Fruit fly (Drosophila melanogaster) whole organism, embryonic: ENCODE results near the gene Rilpl.

Source experiments
- B-H2 ChIP-seq: fragments of 200-800 bp; sonication (Bioruptor generic); optimal IDR thresholded peaks from 2 replicates; lab custom pipeline; 2018; ENCODE audit warnings: missing biosample characterization, mild to moderate bottlenecking, missing genetic modification characterization
- BEAF-32 ChIP-seq: fragments of 200-800 bp; sonication (Bioruptor generic); optimal IDR thresholded peaks from 3 replicates; lab custom pipeline; 2017; ENCODE audit warnings: missing biosample characterization, missing genetic modification characterization, mild to moderate bottlenecking, moderate library complexity, missing genetic modification reagents
- CG10209 ChIP-seq: fragments of 200-800 bp; sonication (Bioruptor generic); optimal IDR thresholded peaks from 3 replicates; lab custom pipeline; 2017; ENCODE audit warnings: missing biosample characterization, mild to moderate bottlenecking, missing genetic modification characterization, missing genetic modification reagents
- CG10267 ChIP-seq: fragments of 200-800 bp; sonication (Bioruptor generic); optimal IDR thresholded peaks from 2 replicates; lab custom pipeline; 2018; ENCODE audit warnings: missing biosample characterization, mild to moderate bottlenecking, missing genetic modification characterization, moderate library complexity
- CG10321 ChIP-seq: fragments of 200-800 bp; sonication (Bioruptor generic); IDR thresholded peaks from 2 replicates; pipeline ENCODE4 v1.3.6; 2022; ENCODE audit warnings: missing biosample characterization, missing genetic modification characterization
- CG12071 ChIP-seq: fragments of 200-800 bp; sonication (Bioruptor generic); optimal IDR thresholded peaks from 3 replicates; lab custom pipeline; 2018; ENCODE audit warnings: missing biosample characterization, mild to moderate bottlenecking, missing genetic modification characterization
- CG12236 ChIP-seq: fragments of 200-800 bp; sonication (Bioruptor generic); optimal IDR thresholded peaks from 2 replicates; lab custom pipeline; 2016; ENCODE audit warnings: missing biosample characterization, missing genetic modification characterization
- CG12744 ChIP-seq: fragments of 200-800 bp; sonication (Bioruptor generic); optimal IDR thresholded peaks from 2 replicates; lab custom pipeline; 2016; ENCODE audit warnings: missing biosample characterization, missing genetic modification characterization
- CG1529 ChIP-seq: fragments of 200-800 bp; sonication (Bioruptor generic); optimal IDR thresholded peaks from 3 replicates; lab custom pipeline; 2018; ENCODE audit warnings: missing biosample characterization, missing genetic modification characterization
- CG2202 ChIP-seq: fragments of 200-800 bp; sonication (Bioruptor generic); optimal IDR thresholded peaks from 2 replicates; lab custom pipeline; 2018; ENCODE audit warnings: missing biosample characterization, mild to moderate bottlenecking, missing genetic modification characterization
- CG2712 ChIP-seq: fragments of 200-800 bp; optimal IDR thresholded peaks from 3 replicates; lab custom pipeline; 2019; ENCODE audit warnings: missing biosample characterization, mild to moderate bottlenecking, missing genetic modification characterization, moderate library complexity
- CG3726 ChIP-seq: fragments of 200-800 bp; sonication (Bioruptor generic); IDR thresholded peaks from 3 replicates; pipeline ENCODE4, ENCODE4 v1.3.6; 2022; ENCODE audit warnings: missing biosample characterization, missing genetic modification characterization
- CG4360 ChIP-seq: fragments of 200-800 bp; sonication (Bioruptor generic); IDR thresholded peaks from 2 replicates; pipeline ENCODE4 v1.3.6; 2022; ENCODE audit warnings: missing biosample characterization, missing genetic modification characterization
- CG4424 ChIP-seq: fragments of 200-800 bp; sonication (Bioruptor generic); optimal IDR thresholded peaks from 3 replicates; lab custom pipeline; 2016; ENCODE audit warnings: missing biosample characterization, missing genetic modification characterization
- CG4707 ChIP-seq: fragments of 200-800 bp; sonication (Bioruptor generic); optimal IDR thresholded peaks from 2 replicates; lab custom pipeline; 2018; ENCODE audit warnings: missing biosample characterization, mild to moderate bottlenecking, missing genetic modification characterization, moderate library complexity
- CG4730 ChIP-seq: fragments of 200-800 bp; sonication (Bioruptor generic); IDR thresholded peaks from 2 replicates; pipeline ENCODE4 v1.3.6; 2022; ENCODE audit warnings: missing biosample characterization, missing genetic modification characterization
- CG8388 ChIP-seq: fragments of 200-800 bp; sonication (Bioruptor generic); optimal IDR thresholded peaks from 2 replicates; lab custom pipeline; 2019; ENCODE audit warnings: missing biosample characterization, mild to moderate bottlenecking, missing genetic modification characterization, moderate library complexity
- CG9876 ChIP-seq: fragments of 200-800 bp; sonication (Bioruptor generic); optimal IDR thresholded peaks from 2 replicates; lab custom pipeline; 2016; ENCODE audit warnings: missing biosample characterization, missing genetic modification characterization
- D19B ChIP-seq: fragments of 200-800 bp; sonication (Bioruptor generic); optimal IDR thresholded peaks from 2 replicates; lab custom pipeline; 2017; ENCODE audit warnings: missing biosample characterization, mild to moderate bottlenecking, missing genetic modification characterization
- Dek ChIP-seq: fragments of 200-800 bp; sonication (Bioruptor generic); optimal IDR thresholded peaks from 3 replicates; lab custom pipeline; 2019; ENCODE audit warnings: missing biosample characterization, mild to moderate bottlenecking, missing genetic modification characterization, moderate library complexity
- Doc3 ChIP-seq: fragments of 200-800 bp; sonication (Bioruptor generic); IDR thresholded peaks from 3 replicates; pipeline ENCODE4 v1.3.6; 2022; ENCODE audit warnings: missing biosample characterization, missing genetic modification characterization; ENCODE audit not compliant: partially characterized antibody
- HmgD ChIP-seq: fragments of 200-800 bp; sonication (Bioruptor generic); optimal IDR thresholded peaks from 3 replicates; lab custom pipeline; 2016; ENCODE audit warnings: missing biosample characterization, missing genetic modification characterization
- HmgZ ChIP-seq: fragments of 200-800 bp; sonication (Bioruptor generic); optimal IDR thresholded peaks from 2 replicates; lab custom pipeline; 2018; ENCODE audit warnings: missing biosample characterization, mild to moderate bottlenecking, missing genetic modification characterization
- Hmr ChIP-seq: fragments of 200-800 bp; sonication (Bioruptor generic); optimal IDR thresholded peaks from 3 replicates; lab custom pipeline; 2017; ENCODE audit warnings: mild to moderate bottlenecking, missing biosample characterization, missing genetic modification reagents, missing genetic modification characterization
- Lpt ChIP-seq: fragments of >200 bp; optimal IDR thresholded peaks from 2 replicates; lab custom pipeline; 2018; ENCODE audit warnings: missing biosample characterization, missing genetic modification characterization
- PHDP ChIP-seq: fragments of 200-800 bp; sonication (Bioruptor generic); optimal IDR thresholded peaks from 3 replicates; lab custom pipeline; 2018; ENCODE audit warnings: missing biosample characterization, mild to moderate bottlenecking, missing genetic modification characterization, moderate library complexity
- Sry-β ChIP-seq: fragments of 200-800 bp; sonication (Bioruptor generic); optimal IDR thresholded peaks from 2 replicates; lab custom pipeline; 2018; ENCODE audit warnings: missing biosample characterization, mild to moderate bottlenecking, missing genetic modification characterization, moderate library complexity
- TFAM ChIP-seq: fragments of 200-800 bp; sonication (Bioruptor generic); optimal IDR thresholded peaks from 2 replicates; lab custom pipeline; 2017; ENCODE audit warnings: missing biosample characterization, missing genetic modification characterization, inconsistent platforms
- en ChIP-seq: fragments of 200-800 bp; sonication (Bioruptor generic); optimal IDR thresholded peaks from 2 replicates; lab custom pipeline; 2016; ENCODE audit warnings: missing biosample characterization, missing genetic modification characterization
- fd96Cb ChIP-seq: fragments of 200-800 bp; sonication (Bioruptor generic); optimal IDR thresholded peaks from 2 replicates; lab custom pipeline; 2018; ENCODE audit warnings: missing biosample characterization, mild to moderate bottlenecking, missing genetic modification characterization, moderate library complexity
- fu2 ChIP-seq: fragments of 200-800 bp; sonication (Bioruptor generic); optimal IDR thresholded peaks from 2 replicates; lab custom pipeline; 2016; ENCODE audit warnings: missing biosample characterization, missing genetic modification characterization
- gsb-n ChIP-seq: fragments of 200-800 bp; sonication (Bioruptor generic); optimal IDR thresholded peaks from 3 replicates; lab custom pipeline; 2018; ENCODE audit warnings: missing biosample characterization, mild to moderate bottlenecking, missing genetic modification characterization
- kay ChIP-seq: fragments of 200-800 bp; sonication (Bioruptor generic); optimal IDR thresholded peaks from 2 replicates; lab custom pipeline; 2016; ENCODE audit warnings: missing biosample characterization, missing genetic modification characterization
- klu ChIP-seq: fragments of 200-800 bp; sonication (Bioruptor generic); IDR thresholded peaks from 2 replicates; pipeline ENCODE4 v1.3.6; 2022; ENCODE audit warnings: missing biosample characterization, missing genetic modification characterization
- lov ChIP-seq, 2 experiments: fragments of 200-800 bp in 1 of 2; fragments of >200 bp in 1 of 2; sonication (Bioruptor generic) in 1 of 2; IDR thresholded peaks in 1 of 2; optimal IDR thresholded peaks in 1 of 2; 2 replicates in 1 of 2; 3 replicates in 1 of 2; pipeline versions ENCODE4 v1.3.6 to Lab custom; 2017 to 2022; ENCODE audit warnings: missing biosample characterization in 1 of 2, missing genetic modification characterization in 1 of 2
- p53 ChIP-seq: fragments of 200-800 bp; sonication (Bioruptor generic); optimal IDR thresholded peaks from 2 replicates; lab custom pipeline; 2016; ENCODE audit warnings: missing biosample characterization, missing genetic modification characterization
- phol ChIP-seq: fragments of 200-800 bp; sonication (Bioruptor generic); optimal IDR thresholded peaks from 3 replicates; lab custom pipeline; 2018; ENCODE audit warnings: missing biosample characterization, mild to moderate bottlenecking, missing genetic modification characterization, moderate library complexity
- prd ChIP-seq, 3 experiments: fragments of >200 bp in 2 of 3; fragments of 200-800 bp in 1 of 3; sonication (Bioruptor generic) in 1 of 3; optimal IDR thresholded peaks in 2 of 3; IDR thresholded peaks in 1 of 3; 2 replicates in 2 of 3; 3 replicates in 1 of 3; pipeline versions ENCODE4 v1.3.6 to Lab custom; 2017 to 2022; ENCODE audit warnings: missing biosample characterization in 1 of 3, missing genetic modification characterization in 1 of 3
- ranshi ChIP-seq: fragments of 200-800 bp; sonication (Bioruptor generic); IDR thresholded peaks from 2 replicates; pipeline ENCODE4 v1.3.6; 2022; ENCODE audit warnings: missing biosample characterization, missing genetic modification characterization
- repo ChIP-seq: fragments of 200-800 bp; sonication (Bioruptor generic); optimal IDR thresholded peaks from 2 replicates; lab custom pipeline; 2016; ENCODE audit warnings: missing biosample characterization, missing genetic modification characterization
- row ChIP-seq: fragments of 200-800 bp; sonication (Bioruptor generic); IDR thresholded peaks from 3 replicates; pipeline ENCODE4 v1.3.6; 2022; ENCODE audit warnings: missing biosample characterization, missing genetic modification characterization
- sd ChIP-seq: fragments of 200-800 bp; sonication (Bioruptor generic); optimal IDR thresholded peaks from 3 replicates; lab custom pipeline; 2018; ENCODE audit warnings: missing biosample characterization, mild to moderate bottlenecking, missing genetic modification characterization, moderate library complexity
- sens ChIP-seq: fragments of 200-800 bp; sonication (Bioruptor generic); peaks from one replicate; lab custom pipeline; 2016; ENCODE audit warnings: missing biosample characterization, missing genetic modification characterization
- sob ChIP-seq: fragments of 200-800 bp; sonication (Bioruptor generic); IDR thresholded peaks from 2 replicates; pipeline ENCODE4 v1.3.6; 2022; ENCODE audit warnings: missing biosample characterization, missing genetic modification characterization
- stc ChIP-seq: fragments of 200-800 bp; sonication (Bioruptor generic); IDR thresholded peaks from 2 replicates; pipeline ENCODE4 v1.3.6; 2022; ENCODE audit warnings: missing biosample characterization, missing genetic modification characterization
- tgo ChIP-seq: fragments of 200-800 bp; sonication (Bioruptor generic); IDR thresholded peaks from 3 replicates; pipeline ENCODE4 v1.3.6; 2022; ENCODE audit warnings: missing biosample characterization, missing genetic modification characterization
- tx ChIP-seq: fragments of 200-800 bp; sonication (Bioruptor generic); optimal IDR thresholded peaks from 2 replicates; lab custom pipeline; 2016; ENCODE audit warnings: missing biosample characterization, missing genetic modification characterization
- yki ChIP-seq: fragments of >200 bp; optimal IDR thresholded peaks from 3 replicates; lab custom pipeline; 2018
- zf30C ChIP-seq: fragments of 200-800 bp; sonication (Bioruptor generic); optimal IDR thresholded peaks from 3 replicates; lab custom pipeline; 2018; ENCODE audit warnings: missing biosample characterization, mild to moderate bottlenecking, missing genetic modification characterization

Gene Rilpl

dm6 chrX:1353322-1354212, 39.3 kb upstream of the Rilpl start, which contains the start of the genes CG12773 and CG11417 (continued):
- TF ChIP-seq CG12236 (GFP tag; lab: Kevin White, UChicago): no peak
- no peak for TF ChIP-seq phol (tag; lab: Kevin White, UChicago)
- no peak for TF ChIP-seq CG10267
- no peak for TF ChIP-seq CG12744 (GFP tag; lab: Kevin White, UChicago)
- TF ChIP-seq fd96Cb (tag; lab: Kevin White, UChicago): no peak
- TF ChIP-seq CG3726: no peak
- no peak for TF ChIP-seq stc (GFP tag; lab: Robert Waterston, UW)
- TF ChIP-seq ranshi (GFP tag; lab: Robert Waterston, UW): no peak
- no peak for TF ChIP-seq yki
- TF ChIP-seq tx (GFP tag; lab: Kevin White, UChicago): no peak
- TF ChIP-seq row (GFP tag; lab: Robert Waterston, UW): no peak
- TF ChIP-seq CG9876 (GFP tag; lab: Kevin White, UChicago): no peak
- no peak for TF ChIP-seq Lpt
- TF ChIP-seq CG4424 (GFP tag; lab: Kevin White, UChicago): no peak
- no peak for TF ChIP-seq CG10209 (GFP tag; lab: Kevin White, UChicago)
- TF ChIP-seq tgo (GFP tag; lab: Robert Waterston, UW): no peak
- TF ChIP-seq CG8388 (GFP tag; lab: Kevin White, UChicago): no peak
- no peak for TF ChIP-seq CG4730 (GFP tag; lab: Robert Waterston, UW)
- peak; percentile 74 for TF ChIP-seq kay
- no peak for TF ChIP-seq Hmr (GFP tag; lab: Kevin White, UChicago)
- TF ChIP-seq Doc3: peak; percentile 61; the same call in 1 of the 3 replicates
- no peak for TF ChIP-seq Sry-β
- TF ChIP-seq zf30C (GFP tag; lab: Kevin White, UChicago): no peak
- no peak for TF ChIP-seq HmgZ (tag; lab: Kevin White, UChicago)
- no peak for TF ChIP-seq CG12071 (GFP tag; lab: Kevin White, UChicago)
- no peak for TF ChIP-seq fu2 (GFP tag; lab: Kevin White, UChicago)
- TF ChIP-seq BEAF-32 (GFP tag; lab: Kevin White, UChicago): peak; percentile 69
- TF ChIP-seq CG4707 (GFP tag; lab: Kevin White, UChicago): no peak
- TF ChIP-seq sob: no peak
- no peak for TF ChIP-seq gsb-n
- no peak for TF ChIP-seq CG2202 (tag; lab: Kevin White, UChicago)
- no peak for TF ChIP-seq Dek
- TF ChIP-seq HmgD (GFP tag; lab: Kevin White, UChicago): no peak
- no peak for TF ChIP-seq en (GFP tag; lab: Kevin White, UChicago)
- TF ChIP-seq B-H2 (GFP tag; lab: Kevin White, UChicago): no peak
- TF ChIP-seq CG4360 (GFP tag; lab: Robert Waterston, UW): no peak
- TF ChIP-seq CG10321 (GFP tag; lab: Robert Waterston, UW): no peak
- no peak for TF ChIP-seq sd (tag; lab: Kevin White, UChicago)
- no peak for TF ChIP-seq PHDP (tag; lab: Kevin White, UChicago)
- TF ChIP-seq klu (GFP tag; lab: Robert Waterston, UW): no peak
- TF ChIP-seq CG2712 (tag; lab: Kevin White, UChicago): no peak
- TF ChIP-seq sens (GFP tag; lab: Kevin White, UChicago): no peak
- TF ChIP-seq repo (GFP tag; lab: Kevin White, UChicago): no peak
- TF ChIP-seq prd (optimal IDR thresholded peaks at IDR 0.05; lab: Kevin White, UChicago): no peak
- no peak for TF ChIP-seq prd (GFP tag; IDR thresholded peaks at IDR 0.05; lab: Robert Waterston, UW)
- no peak for TF ChIP-seq D19B (GFP tag; lab: Kevin White, UChicago)
- no peak for TF ChIP-seq lov (optimal IDR thresholded peaks at IDR 0.05; lab: Kevin White, UChicago)
- TF ChIP-seq lov (GFP tag; IDR thresholded peaks at IDR 0.05; lab: Robert Waterston, UW): no peak
- TF ChIP-seq p53 (GFP tag; lab: Kevin White, UChicago): no peak
- TF ChIP-seq CG1529 (GFP tag; lab: Kevin White, UChicago): no peak
- no peak for TF ChIP-seq TFAM (GFP tag; lab: Kevin White, UChicago)
